Worm (Caenorhabditis elegans) whole organism, L4 larva: ENCODE results near the gene Y54G2A.10.
A peak's percentile ranks its signal among the peaks of the same experiment; 100 is the strongest.

Experiments
- F26F4.8 ChIP-seq: fragments of 200-800 bp; sonication (Bioruptor generic); conservative IDR thresholded peaks from 2 replicates; pipeline ENCODE4 v1.3.6; 2022; ENCODE audit warnings: missing genetic modification characterization, missing compliant biosample characterization
- T26A8.4 ChIP-seq: fragments of 200-800 bp; sonication (Bioruptor generic); IDR thresholded peaks from 2 replicates; pipeline ENCODE4 v1.3.6; 2022; ENCODE audit warnings: missing genetic modification characterization, missing compliant biosample characterization
- aha-1 ChIP-seq: fragments of 150-350 bp; peaks from one replicate; lab custom pipeline; 2014; ENCODE audit warnings: missing biosample characterization, missing genetic modification characterization
- ceh-44 ChIP-seq: fragments of 200-800 bp; sonication (Bioruptor generic); IDR thresholded peaks from 2 replicates; pipeline ENCODE4 v1.3.6; 2022; ENCODE audit warnings: missing genetic modification reagents, missing genetic modification characterization, missing compliant biosample characterization
- ceh-62 ChIP-seq: sonication (generic microtip); optimal IDR thresholded peaks from 2 replicates; lab custom pipeline; 2017; ENCODE audit warnings: missing biosample characterization, missing genetic modification characterization
- ces-1 ChIP-seq: fragments of 150-350 bp; sonication (generic microtip); optimal IDR thresholded peaks from 4 replicates; lab custom pipeline; 2014; ENCODE audit warnings: missing biosample characterization, missing genetic modification reagents, missing genetic modification characterization
- cey-2 ChIP-seq: sonication (generic microtip); optimal IDR thresholded peaks from 3 replicates; lab custom pipeline; 2017; ENCODE audit warnings: missing genetic modification characterization, mild to moderate bottlenecking, missing compliant biosample characterization, antibody characterized with exemption, borderline replicate concordance; ENCODE audit not compliant: insufficient read depth
- ctbp-1 ChIP-seq: fragments of 200-800 bp; sonication (Bioruptor generic); IDR thresholded peaks from 2 replicates; pipeline ENCODE4 v1.3.6; 2022; ENCODE audit warnings: missing genetic modification reagents, missing genetic modification characterization, missing compliant biosample characterization
- daf-12 ChIP-seq: fragments of 150-350 bp; optimal IDR thresholded peaks from 2 replicates; lab custom pipeline; 2014; ENCODE audit warnings: missing biosample characterization, missing genetic modification reagents, missing genetic modification characterization
- dmd-6 ChIP-seq: fragments of 200-800 bp; sonication (Bioruptor generic); IDR thresholded peaks from 2 replicates; pipeline ENCODE4 v1.3.6; 2022; ENCODE audit warnings: missing genetic modification reagents, missing genetic modification characterization, missing compliant biosample characterization
- dmd-8 ChIP-seq: fragments of 200-800 bp; sonication (Bioruptor generic); IDR thresholded peaks from 2 replicates; pipeline ENCODE4 v1.3.6; 2022; ENCODE audit warnings: missing genetic modification characterization, missing compliant biosample characterization
- dmd-9 ChIP-seq: fragments of 200-800 bp; sonication (Bioruptor generic); IDR thresholded peaks from 2 replicates; pipeline ENCODE4 v1.3.6; 2022; ENCODE audit warnings: missing genetic modification reagents, missing genetic modification characterization, missing compliant biosample characterization
- egl-43 ChIP-seq: fragments of 200-800 bp; sonication (Bioruptor generic); IDR thresholded peaks from 2 replicates; pipeline ENCODE4 v1.3.6; 2022; ENCODE audit warnings: missing genetic modification reagents, missing genetic modification characterization, missing compliant biosample characterization
- fkh-10 ChIP-seq: fragments of 150-350 bp; optimal IDR thresholded peaks from 2 replicates; lab custom pipeline; 2014; ENCODE audit warnings: missing biosample characterization, missing genetic modification reagents, missing genetic modification characterization
- gei-8 ChIP-seq: fragments of 200-800 bp; sonication (Bioruptor generic); optimal IDR thresholded peaks from 2 replicates; lab custom pipeline; 2018; ENCODE audit warnings: mild to moderate bottlenecking, missing genetic modification characterization, missing compliant biosample characterization
- hlh-30 ChIP-seq: sonication (generic microtip); optimal IDR thresholded peaks from 2 replicates; lab custom pipeline; 2017; ENCODE audit warnings: antibody characterized with exemption, mild to moderate bottlenecking, missing genetic modification characterization, missing compliant biosample characterization; ENCODE audit not compliant: insufficient read depth
- hmg-1.1 ChIP-seq: fragments of 200-800 bp; sonication (Bioruptor generic); IDR thresholded peaks from 2 replicates; pipeline ENCODE4 v1.3.6; 2022; ENCODE audit warnings: missing genetic modification reagents, missing genetic modification characterization, missing compliant biosample characterization
- lin-1 ChIP-seq: fragments of 200-800 bp; sonication (Bioruptor generic); IDR thresholded peaks from 2 replicates; pipeline ENCODE4 v1.3.6; 2022; ENCODE audit warnings: missing genetic modification reagents, missing genetic modification characterization, missing compliant biosample characterization
- lin-13 ChIP-seq: fragments of 150-350 bp; optimal IDR thresholded peaks from 2 replicates; lab custom pipeline; 2014; ENCODE audit warnings: missing biosample characterization, missing genetic modification reagents, missing genetic modification characterization
- lin-38 ChIP-seq: fragments of 200-800 bp; sonication (Bioruptor generic); IDR thresholded peaks from 2 replicates; pipeline ENCODE4 v1.3.6; 2022; ENCODE audit warnings: missing genetic modification reagents, missing genetic modification characterization, missing compliant biosample characterization
- lin-39 ChIP-seq: fragments of 150-350 bp; optimal IDR thresholded peaks from 2 replicates; lab custom pipeline; 2014; ENCODE audit warnings: missing biosample characterization, missing genetic modification reagents, missing genetic modification characterization
- madf-5 ChIP-seq, 2 experiments: fragments of 200-800 bp; sonication (Bioruptor generic); IDR thresholded peaks; 2 replicates each; pipeline ENCODE4 v1.3.6; 2022; ENCODE audit warnings: missing compliant biosample characterization in 2 of 2, missing genetic modification characterization in 2 of 2
- mdl-1 ChIP-seq, 2 experiments: fragments of 150-350 bp in 1 of 2; sonication (generic microtip) in 1 of 2; optimal IDR thresholded peaks; 2 replicates each; lab custom pipeline; 2014 to 2017; ENCODE audit warnings: missing biosample characterization in 2 of 2, missing genetic modification characterization in 2 of 2
- mdt-29 ChIP-seq: fragments of 200-800 bp; sonication (Bioruptor generic); IDR thresholded peaks from 2 replicates; pipeline ENCODE4 v1.3.6; 2022; ENCODE audit warnings: missing genetic modification reagents, missing genetic modification characterization, missing compliant biosample characterization
- mep-1 ChIP-seq: fragments of 150-350 bp; sonication (generic microtip); optimal IDR thresholded peaks from 3 replicates; lab custom pipeline; 2014; ENCODE audit warnings: missing biosample characterization, missing genetic modification characterization
- mxl-2 ChIP-seq: fragments of 200-800 bp; sonication (Bioruptor generic); conservative IDR thresholded peaks from 2 replicates; pipeline ENCODE4 v1.3.6; 2022; ENCODE audit warnings: missing genetic modification reagents, missing genetic modification characterization, missing compliant biosample characterization
- nhr-102 ChIP-seq: sonication (generic microtip); optimal IDR thresholded peaks from 2 replicates; lab custom pipeline; 2016; ENCODE audit warnings: mild to moderate bottlenecking, missing genetic modification characterization, moderate library complexity, missing compliant biosample characterization
- nhr-11 ChIP-seq: fragments of 150-350 bp; optimal IDR thresholded peaks from 2 replicates; lab custom pipeline; 2014; ENCODE audit warnings: missing biosample characterization, missing genetic modification characterization
- nhr-237 ChIP-seq: sonication (generic microtip); optimal IDR thresholded peaks from 2 replicates; lab custom pipeline; 2017; ENCODE audit warnings: missing biosample characterization, missing genetic modification characterization
- nhr-25 ChIP-seq: sonication (generic microtip); optimal IDR thresholded peaks from 2 replicates; lab custom pipeline; 2017; ENCODE audit warnings: missing genetic modification characterization, mild to moderate bottlenecking, missing compliant biosample characterization, antibody characterized with exemption, moderate library complexity, borderline replicate concordance; ENCODE audit not compliant: insufficient read depth
- nhr-28 ChIP-seq: fragments of 150-350 bp; optimal IDR thresholded peaks from 2 replicates; lab custom pipeline; 2014; ENCODE audit warnings: missing biosample characterization, missing genetic modification characterization
- nhr-41 ChIP-seq: fragments of 200-800 bp; sonication (Bioruptor generic); IDR thresholded peaks from 2 replicates; pipeline ENCODE4 v1.3.6; 2022; ENCODE audit warnings: missing genetic modification reagents, missing genetic modification characterization, missing compliant biosample characterization
- nhr-42 ChIP-seq: fragments of 200-800 bp; sonication (Bioruptor generic); IDR thresholded peaks from 2 replicates; pipeline ENCODE4 v1.3.6; 2022; ENCODE audit warnings: missing genetic modification characterization, missing compliant biosample characterization
- pha-4 ChIP-seq, 2 experiments: fragments of 150-350 bp in 1 of 2; fragments of 200-800 bp in 1 of 2; sonication (Bioruptor generic) in 1 of 2; IDR thresholded peaks in 1 of 2; optimal IDR thresholded peaks in 1 of 2; 2 replicates each; pipeline versions ENCODE4 v1.3.6 to Lab custom; 2014 to 2022; ENCODE audit warnings: missing genetic modification characterization in 2 of 2, missing genetic modification reagents in 2 of 2, missing biosample characterization in 1 of 2, missing compliant biosample characterization in 1 of 2
- php-3 ChIP-seq: fragments of 200-800 bp; sonication (Bioruptor generic); IDR thresholded peaks from 2 replicates; pipeline ENCODE4 v1.3.6; 2022; ENCODE audit warnings: missing genetic modification reagents, missing genetic modification characterization, missing compliant biosample characterization
- rbr-2 ChIP-seq: sonication (generic microtip); optimal IDR thresholded peaks from 2 replicates; lab custom pipeline; 2016; ENCODE audit warnings: missing genotype, missing genetic modification characterization, missing compliant biosample characterization
- saeg-2 ChIP-seq: fragments of 200-800 bp; sonication (Bioruptor generic); IDR thresholded peaks from 2 replicates; pipeline ENCODE4 v1.3.6; 2022; ENCODE audit warnings: missing genetic modification reagents, missing genetic modification characterization, missing compliant biosample characterization
- sdz-12 ChIP-seq: fragments of 200-800 bp; sonication (Bioruptor generic); optimal IDR thresholded peaks from 2 replicates; lab custom pipeline; 2018; ENCODE audit warnings: mild to moderate bottlenecking, missing genetic modification characterization, missing compliant biosample characterization
- set-16 ChIP-seq: fragments of 200-800 bp; sonication (Bioruptor generic); IDR thresholded peaks from 2 replicates; pipeline ENCODE4 v1.3.6; 2022; ENCODE audit warnings: missing genetic modification reagents, missing genetic modification characterization, missing compliant biosample characterization
- snpc-4 ChIP-seq: fragments of 150-350 bp; optimal IDR thresholded peaks from 2 replicates; lab custom pipeline; 2014; ENCODE audit warnings: missing biosample characterization, missing genetic modification characterization
- spr-1 ChIP-seq: sonication (generic microtip); optimal IDR thresholded peaks from 2 replicates; lab custom pipeline; 2016; ENCODE audit warnings: mild to moderate bottlenecking, missing genetic modification characterization, missing compliant biosample characterization
- tra-1 ChIP-seq: fragments of 200-800 bp; sonication (Bioruptor generic); IDR thresholded peaks from 2 replicates; pipeline ENCODE4 v1.3.6; 2022; ENCODE audit warnings: missing genetic modification reagents, missing genetic modification characterization, missing compliant biosample characterization
- unc-39 ChIP-seq: sonication (generic microtip); optimal IDR thresholded peaks from 2 replicates; lab custom pipeline; 2017; ENCODE audit warnings: missing biosample characterization, missing genetic modification characterization
- unc-62 ChIP-seq, 3 experiments: fragments of 150-350 bp in 1 of 3; sonication (generic microtip); optimal IDR thresholded peaks in 2 of 3; peaks in 1 of 3; 1 replicate in 1 of 3; 2 replicates in 2 of 3; lab custom pipeline; 2014 to 2017; ENCODE audit warnings: missing biosample characterization in 3 of 3, missing genetic modification characterization in 3 of 3, missing genetic modification reagents in 3 of 3, missing genotype in 1 of 3
- vab-7 ChIP-seq: fragments of 200-800 bp; sonication (Bioruptor generic); IDR thresholded peaks from 2 replicates; pipeline ENCODE4 v1.3.6; 2022; ENCODE audit warnings: missing genetic modification reagents, missing genetic modification characterization, missing compliant biosample characterization
- zag-1 ChIP-seq: fragments of 150-350 bp; optimal IDR thresholded peaks from 2 replicates; lab custom pipeline; 2014; ENCODE audit warnings: missing biosample characterization, missing genetic modification characterization
- ztf-11 ChIP-seq: fragments of 150-350 bp; optimal IDR thresholded peaks from 2 replicates; lab custom pipeline; 2014; ENCODE audit warnings: missing biosample characterization, missing genetic modification characterization
- ztf-7 ChIP-seq: fragments of 150-350 bp; optimal IDR thresholded peaks from 2 replicates; lab custom pipeline; 2014; ENCODE audit warnings: missing biosample characterization, missing genetic modification characterization

The Y54G2A.10 gene

DNA sequence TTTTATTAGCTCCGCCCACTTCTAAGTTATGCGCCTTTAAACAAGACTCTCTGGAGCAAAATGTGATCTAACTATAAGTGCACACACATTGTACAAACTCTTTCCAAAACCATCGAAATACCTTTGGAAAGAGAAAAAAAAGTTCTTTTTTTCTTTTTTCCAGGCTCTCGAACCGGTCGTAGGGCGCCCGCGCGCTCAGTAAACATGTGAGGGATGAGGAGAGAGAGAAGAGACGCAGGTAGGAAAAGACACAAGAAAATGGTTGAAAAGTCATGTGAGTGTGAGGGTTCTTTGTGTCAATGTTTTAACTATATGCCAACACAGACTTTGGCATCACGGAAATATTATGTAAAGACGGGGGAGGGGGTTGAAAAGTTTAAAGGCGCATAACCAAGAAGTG, 25.0 kb upstream of the Y54G2A.10 start (continued):
- TF ChIP-seq lin-1 (GFP tag; lab: Robert Waterston, UW) (peak; percentile 15; the same call in 1 of the 2 replicates), egl-43 (GFP tag; lab: Robert Waterston, UW) (peak; percentile 57; the same call in 1 of the 2 replicates), nhr-28 (tag; lab: Kevin White, UChicago) (peak; percentile 94), ztf-7 (no peak), mdt-29 (GFP tag; lab: Robert Waterston, UW) (0 out of 2 replicates have a peak, but pooled peaks have one; percentile 48), zag-1 (no peak), nhr-42 (GFP tag; lab: Robert Waterston, UW) (0 out of 2 replicates have a peak, but pooled peaks have one; percentile 58), mep-1 (tag; lab: Kevin White, UChicago) (peak; percentile 89), unc-39 (no peak), lin-13 (peak; percentile 75), cey-2 (tag; lab: Kevin White, UChicago) (no peak), ceh-44 (GFP tag; lab: Robert Waterston, UW) (no peak), nhr-237 (tag; lab: Kevin White, UChicago) (no peak), mdl-1 (tag; optimal IDR thresholded peaks at IDR 0.05; lab: Kevin White, UChicago) (peak; percentile 9 to 87), vab-7 (no peak), mxl-2 (GFP tag; lab: Robert Waterston, UW) (no peak), lin-39 (no peak), F26F4.8 (GFP tag; lab: Robert Waterston, UW) (no peak), dmd-6 (GFP tag; lab: Robert Waterston, UW) (peak; percentile 78), aha-1 (tag; lab: Kevin White, UChicago) (peak; percentile 98), nhr-41 (GFP tag; lab: Robert Waterston, UW) (no peak), rbr-2 (tag; lab: Kevin White, UChicago) (peak; percentile 52), dmd-9 (GFP tag; lab: Robert Waterston, UW) (no peak), set-16 (peak; percentile 31; the same call in 1 of the 2 replicates), madf-5 (GFP tag; IDR thresholded peaks at IDR 0.05; lab: Robert Waterston, UW) (no peak), php-3 (GFP tag; lab: Robert Waterston, UW) (no peak), unc-62 (GFP tag; optimal IDR thresholded peaks at IDR 0.05 in 1 of 2; lab: Kevin White, UChicago) (peak in 1 of 2 experiments; percentile 98), unc-62 (tag; optimal IDR thresholded peaks at IDR 0.05; lab: Kevin White, UChicago) (no peak), tra-1 (GFP tag; lab: Robert Waterston, UW) (no peak), ces-1 (GFP tag; lab: Kevin White, UChicago) (no peak), daf-12 (no peak), ceh-62 (no peak)

DNA sequence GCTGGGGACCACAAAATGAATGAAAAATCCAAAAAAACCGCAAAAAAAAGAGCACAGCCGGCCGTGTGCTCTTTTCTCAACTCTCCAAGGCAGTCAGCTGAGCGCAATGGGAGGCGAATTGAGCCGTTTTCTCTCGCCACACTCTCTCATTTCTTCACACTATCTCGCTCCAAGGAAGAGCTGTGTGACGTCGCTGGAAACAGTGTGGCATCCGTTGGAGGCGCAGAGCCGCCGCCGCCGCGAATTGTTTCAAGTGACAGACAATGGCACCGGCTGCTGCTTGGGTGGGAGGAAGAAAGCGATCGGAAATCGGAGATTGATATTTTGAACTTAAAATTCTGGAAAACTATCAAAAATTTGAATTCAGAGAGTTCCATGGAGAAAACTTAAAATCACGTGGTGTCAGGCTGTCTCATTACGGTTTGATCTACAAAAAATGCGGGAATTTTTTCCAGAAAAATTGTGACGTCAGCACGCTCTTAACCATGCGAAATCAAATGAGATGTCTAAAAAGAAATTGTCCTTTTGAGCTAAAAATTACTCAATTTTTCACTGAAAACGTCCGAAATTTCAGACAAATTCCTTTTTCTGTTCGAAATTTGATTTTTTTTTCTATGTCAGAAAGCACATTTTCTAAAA, 23.4 kb upstream of the Y54G2A.10 start:
- no peak for TF ChIP-seq spr-1
- no peak for TF ChIP-seq T26A8.4 (GFP tag; lab: Robert Waterston, UW)
- TF ChIP-seq pha-4 (GFP tag; IDR thresholded peaks at IDR 0.05; lab: Robert Waterston, UW): peak; percentile 37; the same call in 1 of the 2 replicates
- TF ChIP-seq pha-4 (tag; optimal IDR thresholded peaks at IDR 0.05; lab: Kevin White, UChicago): no peak
- TF ChIP-seq nhr-102: no peak
- TF ChIP-seq dmd-6 (GFP tag; lab: Robert Waterston, UW): 0 out of 2 replicates have a peak, but pooled peaks have one; percentile 15
- peak; percentile 92 for TF ChIP-seq aha-1 (tag; lab: Kevin White, UChicago)
- TF ChIP-seq snpc-4: no peak
- TF ChIP-seq nhr-25: no peak
- peak; percentile 22 for TF ChIP-seq nhr-11 (tag; lab: Kevin White, UChicago)
- TF ChIP-seq ctbp-1 (GFP tag; lab: Robert Waterston, UW): peak; percentile 58; the same call in 1 of the 2 replicates
- TF ChIP-seq lin-38 (GFP tag; lab: Robert Waterston, UW): no peak
- TF ChIP-seq lin-13: no peak
- no peak for TF ChIP-seq dmd-8 (GFP tag; lab: Robert Waterston, UW)
- no peak for TF ChIP-seq sdz-12 (GFP tag; lab: Kevin White, UChicago)
- TF ChIP-seq lin-39: no peak
- TF ChIP-seq hmg-1.1 (GFP tag; lab: Robert Waterston, UW): peak; percentile 74
- TF ChIP-seq ces-1 (GFP tag; lab: Kevin White, UChicago): no peak
- no peak for TF ChIP-seq gei-8
- TF ChIP-seq fkh-10 (GFP tag; lab: Kevin White, UChicago): peak; percentile 5
- no peak for TF ChIP-seq zag-1
- TF ChIP-seq saeg-2: no peak
- peak; percentile 78 for TF ChIP-seq hlh-30 (tag; lab: Kevin White, UChicago)
- TF ChIP-seq ztf-11 (tag; lab: Kevin White, UChicago): no peak
